Fruit fly (Drosophila melanogaster): ENCODE data around the gene emb.

emb gene

dm6 chr2L:8384108-8384601 is 19.2 kb upstream of the emb start, which contains the start of the genes Dad1 and CG13384 (continued):
- TF ChIP-seq Ssrp (tag; optimal IDR thresholded peaks at IDR 0.05) (peak; percentile 90), Dbx (GFP tag; IDR thresholded peaks at IDR 0.05) (peak; percentile 93), CG8944 (GFP tag; optimal IDR thresholded peaks at IDR 0.05) (peak; percentile 39), wdn (GFP tag; IDR thresholded peaks at IDR 0.05) (peak; percentile 86), CG12769 (tag; optimal IDR thresholded peaks at IDR 0.05) (peak; percentile 6), gsb-n (tag; optimal IDR thresholded peaks at IDR 0.05) (peak; percentile 92), ci (GFP tag; IDR thresholded peaks at IDR 0.05) (0 out of 3 replicates have a peak, but pooled peaks have one; percentile 48), Hr78 (GFP tag; optimal IDR thresholded peaks at IDR 0.05) (peak in 1 of 2 experiments; percentile 37), Fer3 (tag; optimal IDR thresholded peaks at IDR 0.05) (peak; percentile 95), CG16863 (GFP tag; optimal IDR thresholded peaks at IDR 0.05) (peak; percentile 28), kah (GFP tag; optimal IDR thresholded peaks at IDR 0.05) (peak; percentile 79), CG8765 (GFP tag; IDR thresholded peaks at IDR 0.05) (peak; percentile 78; the same call in 1 of the 2 replicates), CG11456 (GFP tag; IDR thresholded peaks at IDR 0.05) (no peak; the same call in none of the 3 replicates), H15 (GFP tag; IDR thresholded peaks at IDR 0.05) (peak; percentile 64; the same call in 1 of the 3 replicates), PHDP (tag; optimal IDR thresholded peaks at IDR 0.05) (peak; percentile 96), HmgD (GFP tag; optimal IDR thresholded peaks at IDR 0.05) (peak; percentile 0), CG17568 (GFP tag; optimal IDR thresholded peaks at IDR 0.05) (peak; percentile 76), CG18476 (GFP tag; optimal IDR thresholded peaks at IDR 0.05) (peak; percentile 85), CG2678 (tag; optimal IDR thresholded peaks at IDR 0.05) (peak; percentile 97), btn (GFP tag; optimal IDR thresholded peaks at IDR 0.05) (no peak), CG8359 (GFP tag; optimal IDR thresholded peaks at IDR 0.05; ENCODE audit: borderline replicate concordance) (peak; percentile 51), CG15269 (tag; optimal IDR thresholded peaks at IDR 0.05) (peak; percentile 96), nom (GFP tag; optimal IDR thresholded peaks at IDR 0.05) (peak; percentile 84), nmo (GFP tag; optimal IDR thresholded peaks at IDR 0.05) (peak; percentile 96), Atf3 (GFP tag; optimal IDR thresholded peaks at IDR 0.05) (peak; percentile 16), Camta (GFP tag; optimal IDR thresholded peaks at IDR 0.05) (peak; percentile 56), slbo (GFP tag; IDR thresholded peaks at IDR 0.05) (peak; percentile 96), CG13287 (GFP tag; IDR thresholded peaks at IDR 0.05; ENCODE audit: partially characterized antibody) (peak; percentile 50), ap (GFP tag; IDR thresholded peaks at IDR 0.05) (peak; percentile 78), Xrp1 (GFP tag; IDR thresholded peaks at IDR 0.05) (peak; percentile 94), Usf (GFP tag; optimal IDR thresholded peaks at IDR 0.05) (peak; percentile 86), Oaz (GFP tag; IDR thresholded peaks at IDR 0.05) (peak; percentile 74), sisA (GFP tag; IDR thresholded peaks at IDR 0.05) (peak; percentile 88), zf30C (GFP tag; optimal IDR thresholded peaks at IDR 0.05) (peak; percentile 6), dm (GFP tag; optimal IDR thresholded peaks at IDR 0.05) (peak; percentile 36), Antp (GFP tag; optimal IDR thresholded peaks at IDR 0.05) (no peak), CG10979 (tag; optimal IDR thresholded peaks at IDR 0.05) (peak; percentile 90), Meics (GFP tag; optimal IDR thresholded peaks at IDR 0.05) (peak; percentile 95), Ptx1 (GFP tag; IDR thresholded peaks at IDR 0.05) (peak; percentile 97), HLHmδ (GFP tag; optimal IDR thresholded peaks at IDR 0.05) (no peak), CG33213 (GFP tag; optimal IDR thresholded peaks at IDR 0.05) (no peak), CG6654 (GFP tag; optimal IDR thresholded peaks at IDR 0.05) (peak; percentile 63), CG8089 (GFP tag; optimal IDR thresholded peaks at IDR 0.05) (peak; percentile 51), CG10654 (GFP tag; optimal IDR thresholded peaks at IDR 0.05) (peak; percentile 80), Med (GFP tag) (peak; percentile 78), oc (tag; optimal IDR thresholded peaks at IDR 0.05) (peak; percentile 91), NC2β (GFP tag; optimal IDR thresholded peaks at IDR 0.05) (peak; percentile 28), CG11560 (tag; IDR thresholded peaks at IDR 0.05) (peak; percentile 82), CG17802 (tag; optimal IDR thresholded peaks at IDR 0.05) (peak; percentile 28), disco-r (GFP tag; optimal IDR thresholded peaks at IDR 0.05) (no peak)
